Fruit fly (Drosophila melanogaster) whole organism, prepupa: ENCODE results near the gene SamDC.

Source experiments
- Blimp-1 ChIP-seq: fragments of 200-800 bp; sonication (Bioruptor generic); optimal IDR thresholded peaks from 3 replicates; lab custom pipeline; 2017; ENCODE audit warnings: missing biosample characterization, missing genetic modification characterization, mild to moderate bottlenecking, moderate library complexity, missing genetic modification reagents
- CG10631 ChIP-seq: fragments of 200-800 bp; sonication (Bioruptor generic); optimal IDR thresholded peaks from 2 replicates; lab custom pipeline; 2016; ENCODE audit warnings: missing biosample characterization, missing genetic modification characterization
- CG10669 ChIP-seq: fragments of 200-800 bp; sonication (Bioruptor generic); optimal IDR thresholded peaks from 3 replicates; lab custom pipeline; 2018; ENCODE audit warnings: missing biosample characterization, mild to moderate bottlenecking, missing genetic modification characterization, moderate library complexity
- CG11294 ChIP-seq: fragments of 200-800 bp; sonication (Bioruptor generic); IDR thresholded peaks from 2 replicates; pipeline ENCODE4 v1.3.6; 2022; ENCODE audit warnings: missing biosample characterization, missing genetic modification characterization
- CG11762 ChIP-seq: fragments of 200-800 bp; sonication (Bioruptor generic); optimal IDR thresholded peaks from 3 replicates; lab custom pipeline; 2016; ENCODE audit warnings: missing biosample characterization, missing genetic modification characterization; ENCODE audit not compliant: insufficient read depth
- CG11902 ChIP-seq: fragments of 200-800 bp; sonication (Bioruptor generic); optimal IDR thresholded peaks from 3 replicates; lab custom pipeline; 2016; ENCODE audit warnings: missing biosample characterization, missing genetic modification characterization
- CG15336 ChIP-seq: fragments of 200-800 bp; sonication (Bioruptor generic); IDR thresholded peaks from 2 replicates; pipeline ENCODE4 v1.3.6; 2022; ENCODE audit warnings: missing biosample characterization, missing genetic modification characterization
- CG1621 ChIP-seq: fragments of 200-800 bp; sonication (Bioruptor generic); optimal IDR thresholded peaks from 3 replicates; lab custom pipeline; 2018; ENCODE audit warnings: missing biosample characterization, mild to moderate bottlenecking, missing genetic modification characterization
- CG16779 ChIP-seq: fragments of 200-800 bp; sonication (Bioruptor generic); optimal IDR thresholded peaks from 3 replicates; lab custom pipeline; 2017; ENCODE audit warnings: missing biosample characterization, mild to moderate bottlenecking, missing genetic modification characterization
- CG3032 ChIP-seq: fragments of 200-800 bp; optimal IDR thresholded peaks from 2 replicates; lab custom pipeline; 2019; ENCODE audit warnings: missing biosample characterization, mild to moderate bottlenecking, missing genetic modification characterization, moderate library complexity
- CG31627 ChIP-seq: fragments of 200-800 bp; sonication (Bioruptor generic); optimal IDR thresholded peaks from 3 replicates; lab custom pipeline; 2016; ENCODE audit warnings: missing biosample characterization, missing genetic modification characterization
- CG32006 ChIP-seq: fragments of 200-800 bp; sonication (Bioruptor generic); optimal IDR thresholded peaks from 3 replicates; lab custom pipeline; 2017; ENCODE audit warnings: missing biosample characterization, mild to moderate bottlenecking, missing genetic modification characterization
- CG34406 ChIP-seq: fragments of 200-800 bp; sonication (Bioruptor generic); optimal IDR thresholded peaks from 3 replicates; lab custom pipeline; 2016; ENCODE audit warnings: missing biosample characterization, missing genetic modification characterization
- CG3919 ChIP-seq: fragments of 200-800 bp; sonication (Bioruptor generic); optimal IDR thresholded peaks from 3 replicates; lab custom pipeline; 2016; ENCODE audit warnings: missing biosample characterization, missing genetic modification characterization
- CG6163 ChIP-seq: fragments of 200-800 bp; sonication (Bioruptor generic); IDR thresholded peaks from 3 replicates; pipeline ENCODE4 v1.3.6; 2022; ENCODE audit warnings: missing biosample characterization, missing genetic modification characterization
- CG6276 ChIP-seq: fragments of 200-800 bp; sonication (Bioruptor generic); optimal IDR thresholded peaks from 2 replicates; lab custom pipeline; 2017; ENCODE audit warnings: missing biosample characterization, mild to moderate bottlenecking, missing genetic modification characterization
- CG6792 ChIP-seq: fragments of 200-800 bp; sonication (Bioruptor generic); optimal IDR thresholded peaks from 3 replicates; lab custom pipeline; 2016; ENCODE audit warnings: missing biosample characterization, missing genetic modification characterization
- CG6808 ChIP-seq: fragments of 200-800 bp; sonication (Bioruptor generic); optimal IDR thresholded peaks from 3 replicates; lab custom pipeline; 2017; ENCODE audit warnings: missing biosample characterization, missing genetic modification characterization, mild to moderate bottlenecking, moderate library complexity, missing genetic modification reagents
- CG8119 ChIP-seq: fragments of 200-800 bp; sonication (Bioruptor generic); IDR thresholded peaks from 3 replicates; pipeline ENCODE4 v1.3.6; 2022; ENCODE audit warnings: missing biosample characterization, missing genetic modification characterization
- CG8319 ChIP-seq: fragments of 200-800 bp; sonication (Bioruptor generic); optimal IDR thresholded peaks from 3 replicates; lab custom pipeline; 2016; ENCODE audit warnings: missing biosample characterization, missing genetic modification characterization
- CG8632 ChIP-seq: fragments of 200-800 bp; sonication (Bioruptor generic); optimal IDR thresholded peaks from 3 replicates; lab custom pipeline; 2016; ENCODE audit warnings: missing biosample characterization, missing genetic modification characterization
- CG9139 ChIP-seq: fragments of 200-800 bp; sonication (Bioruptor generic); optimal IDR thresholded peaks from 3 replicates; lab custom pipeline; 2017; ENCODE audit warnings: missing biosample characterization, mild to moderate bottlenecking, missing genetic modification characterization
- Eip75B ChIP-seq: fragments of 200-800 bp; sonication (Bioruptor generic); optimal IDR thresholded peaks from 3 replicates; lab custom pipeline; 2016; ENCODE audit warnings: missing biosample characterization, missing genetic modification characterization
- Eip78C ChIP-seq: fragments of 200-800 bp; sonication (Bioruptor generic); peaks from one replicate; lab custom pipeline; 2016; ENCODE audit warnings: missing biosample characterization, missing genetic modification characterization
- Eip93F ChIP-seq: fragments of 200-800 bp; sonication (Bioruptor generic); optimal IDR thresholded peaks from 2 replicates; lab custom pipeline; 2016; ENCODE audit warnings: missing biosample characterization, mild to moderate bottlenecking, missing genetic modification characterization
- Ets21C ChIP-seq: fragments of 200-800 bp; sonication (Bioruptor generic); optimal IDR thresholded peaks from 3 replicates; lab custom pipeline; 2016; ENCODE audit warnings: missing biosample characterization, missing genetic modification characterization
- Ets96B ChIP-seq: fragments of 200-800 bp; optimal IDR thresholded peaks from 2 replicates; lab custom pipeline; 2019; ENCODE audit warnings: missing biosample characterization, mild to moderate bottlenecking, missing genetic modification characterization, moderate library complexity
- Gug ChIP-seq: fragments of 200-800 bp; sonication (Bioruptor generic); IDR thresholded peaks from 2 replicates; pipeline ENCODE4 v1.3.6; 2022; ENCODE audit warnings: missing biosample characterization, missing genetic modification characterization
- Hr39 ChIP-seq: fragments of 200-800 bp; sonication (Bioruptor generic); optimal IDR thresholded peaks from 2 replicates; lab custom pipeline; 2016; ENCODE audit warnings: missing biosample characterization, missing genetic modification characterization
- Met ChIP-seq: fragments of 200-800 bp; sonication (Bioruptor generic); optimal IDR thresholded peaks from 3 replicates; lab custom pipeline; 2016; ENCODE audit warnings: missing biosample characterization, missing genetic modification characterization
- OdsH ChIP-seq: fragments of 200-800 bp; sonication (Bioruptor generic); optimal IDR thresholded peaks from 3 replicates; lab custom pipeline; 2016; ENCODE audit warnings: missing biosample characterization, missing genetic modification characterization
- Smox ChIP-seq: fragments of 200-800 bp; sonication (Bioruptor generic); optimal IDR thresholded peaks from 3 replicates; lab custom pipeline; 2016; ENCODE audit warnings: missing biosample characterization, missing genetic modification characterization
- Sox102F ChIP-seq: fragments of 200-800 bp; sonication (Bioruptor generic); optimal IDR thresholded peaks from 2 replicates; lab custom pipeline; 2016; ENCODE audit warnings: missing biosample characterization, mild to moderate bottlenecking, missing genetic modification characterization
- Sox14 ChIP-seq: fragments of 200-800 bp; sonication (Bioruptor generic); optimal IDR thresholded peaks from 3 replicates; lab custom pipeline; 2016; ENCODE audit warnings: missing biosample characterization, missing genetic modification characterization
- Sox15 ChIP-seq: fragments of 200-800 bp; sonication (Bioruptor generic); optimal IDR thresholded peaks from 3 replicates; lab custom pipeline; 2016; ENCODE audit warnings: missing biosample characterization, missing genetic modification characterization
- achi ChIP-seq: fragments of 200-800 bp; sonication (Bioruptor generic); optimal IDR thresholded peaks from 3 replicates; lab custom pipeline; 2016; ENCODE audit warnings: missing biosample characterization, missing genetic modification characterization
- acj6 ChIP-seq: fragments of 200-800 bp; sonication (Bioruptor generic); optimal IDR thresholded peaks from 3 replicates; lab custom pipeline; 2016; ENCODE audit warnings: missing biosample characterization, missing genetic modification characterization
- cyc ChIP-seq: fragments of 200-800 bp; sonication (Bioruptor generic); optimal IDR thresholded peaks from 3 replicates; lab custom pipeline; 2016; ENCODE audit warnings: missing biosample characterization, missing genetic modification characterization
- dac ChIP-seq: fragments of 200-800 bp; sonication (Bioruptor generic); optimal IDR thresholded peaks from 2 replicates; lab custom pipeline; 2017; ENCODE audit warnings: missing biosample characterization, mild to moderate bottlenecking, missing genetic modification characterization
- dsx ChIP-seq: fragments of 200-800 bp; optimal IDR thresholded peaks from 3 replicates; lab custom pipeline; 2019; ENCODE audit warnings: missing biosample characterization, mild to moderate bottlenecking, missing genetic modification characterization, moderate library complexity; ENCODE audit not compliant: poor library complexity, severe bottlenecking
- eg ChIP-seq: fragments of 200-800 bp; sonication (Bioruptor generic); IDR thresholded peaks from 3 replicates; pipeline ENCODE4 v1.3.6; 2022; ENCODE audit warnings: missing biosample characterization, missing genetic modification characterization
- fd59A ChIP-seq: fragments of 200-800 bp; sonication (Bioruptor generic); optimal IDR thresholded peaks from 2 replicates; lab custom pipeline; 2017; ENCODE audit warnings: missing biosample characterization, mild to moderate bottlenecking, missing genetic modification characterization, missing genetic modification reagents
- fd85E ChIP-seq: fragments of 200-800 bp; sonication (Bioruptor generic); optimal IDR thresholded peaks from 3 replicates; lab custom pipeline; 2016; ENCODE audit warnings: missing biosample characterization, missing genetic modification characterization
- fkh ChIP-seq: fragments of 200-800 bp; sonication (Bioruptor generic); optimal IDR thresholded peaks from 3 replicates; lab custom pipeline; 2017; ENCODE audit warnings: missing biosample characterization, mild to moderate bottlenecking, missing genetic modification characterization, moderate library complexity
- lz ChIP-seq: fragments of 200-800 bp; sonication (Bioruptor generic); optimal IDR thresholded peaks from 3 replicates; lab custom pipeline; 2016; ENCODE audit warnings: missing biosample characterization, missing genetic modification characterization
- pdm3 ChIP-seq: fragments of 200-800 bp; sonication (Bioruptor generic); optimal IDR thresholded peaks from 3 replicates; lab custom pipeline; 2016; ENCODE audit warnings: missing biosample characterization, missing genetic modification characterization
- spab ChIP-seq: fragments of 200-800 bp; sonication (Bioruptor generic); optimal IDR thresholded peaks from 2 replicates; lab custom pipeline; 2017; ENCODE audit warnings: missing biosample characterization, mild to moderate bottlenecking, missing genetic modification characterization, missing genetic modification reagents
- svp ChIP-seq: fragments of 200-800 bp; sonication (Bioruptor generic); peaks from one replicate; lab custom pipeline; 2016; ENCODE audit warnings: missing biosample characterization, missing genetic modification characterization
- topi ChIP-seq: fragments of 200-800 bp; sonication (Bioruptor generic); optimal IDR thresholded peaks from 3 replicates; lab custom pipeline; 2016; ENCODE audit warnings: missing biosample characterization, missing genetic modification characterization

SamDC gene

DNA sequence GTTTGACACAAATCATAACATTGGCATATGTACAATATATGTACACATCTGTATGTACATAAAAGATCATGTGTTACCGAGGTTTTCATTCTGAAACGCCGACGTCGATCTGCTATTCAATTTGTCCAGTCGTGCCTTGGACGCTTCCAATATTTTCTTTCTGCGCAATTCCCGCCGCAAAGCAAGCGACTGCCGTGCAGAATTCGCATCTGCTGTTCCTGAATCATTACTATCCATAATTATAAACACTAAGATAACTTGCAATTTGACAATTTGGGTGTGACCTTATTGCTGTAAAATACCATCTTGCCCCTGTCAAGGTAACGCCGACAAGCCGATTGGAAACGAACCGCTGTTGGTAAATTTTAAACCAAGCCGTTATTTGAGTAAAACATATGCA is 27.4 kb upstream of the SamDC start:
- TF ChIP-seq CG8119 (no peak), fkh (GFP tag; lab: Kevin White, UChicago) (peak; percentile 69)

DNA sequence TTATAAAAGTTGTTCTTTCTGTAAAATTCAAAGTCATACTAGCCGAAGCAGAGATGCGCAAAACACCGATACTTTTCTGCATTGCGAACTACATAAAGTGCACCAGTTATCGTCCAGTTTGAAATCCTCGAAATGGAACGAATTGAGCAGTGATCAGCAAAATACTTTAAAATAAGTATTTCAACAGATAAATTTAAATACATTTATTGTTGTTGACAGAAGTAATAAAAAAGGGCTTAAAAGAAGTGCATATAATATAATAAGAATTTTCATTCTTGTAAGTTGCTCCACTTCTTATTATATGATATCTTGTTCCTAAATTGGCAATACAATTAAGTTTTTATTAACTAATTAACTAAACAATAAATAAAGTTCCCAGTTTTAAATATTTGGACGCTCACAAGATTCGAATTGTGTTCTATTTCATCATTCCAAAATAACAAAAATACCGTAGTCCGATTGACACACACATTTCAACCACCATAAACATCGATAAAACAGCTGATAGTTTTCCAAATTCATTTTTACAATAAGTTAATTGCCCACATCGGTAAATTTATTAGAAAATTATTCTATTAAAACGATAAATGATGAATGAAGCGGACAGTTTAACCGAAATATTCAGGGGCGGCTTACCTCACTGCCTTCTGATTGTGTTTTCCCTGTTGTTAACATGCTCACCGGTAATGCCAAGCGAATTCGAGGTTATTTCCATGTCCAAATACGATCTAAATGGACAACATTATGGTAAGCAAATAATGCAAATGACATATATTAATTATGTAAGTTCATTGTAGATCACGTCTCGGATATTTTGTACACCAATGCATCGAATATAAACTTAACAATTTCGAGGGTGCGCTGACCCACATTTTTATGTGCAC is 24.7 kb upstream of the SamDC start, which contains the start of the genes Usp14 and CG4972:
Usp14 (minus strand) TSS at position 70 of the 884 bp plus-strand sequence.
CG4972 (plus strand) TSS at position 466 of the 884 bp plus-strand sequence.
- TF ChIP-seq Sox102F (GFP tag; lab: Kevin White, UChicago) (no peak), fd85E (GFP tag; lab: Kevin White, UChicago) (no peak), Eip75B (no peak), fkh (GFP tag; lab: Kevin White, UChicago) (peak; percentile 25), CG6276 (no peak), CG34406 (GFP tag; lab: Kevin White, UChicago) (no peak), Hr39 (GFP tag; lab: Kevin White, UChicago) (no peak), CG32006 (GFP tag; lab: Kevin White, UChicago) (no peak), cyc (GFP tag; lab: Kevin White, UChicago) (peak; percentile 22), pdm3 (GFP tag; lab: Kevin White, UChicago) (no peak), CG11762 (GFP tag; lab: Kevin White, UChicago) (no peak), Met (GFP tag; lab: Kevin White, UChicago) (no peak), CG8319 (GFP tag; lab: Kevin White, UChicago) (no peak), CG31627 (no peak), lz (GFP tag; lab: Kevin White, UChicago) (no peak), fd59A (GFP tag; lab: Kevin White, UChicago) (no peak), achi (GFP tag; lab: Kevin White, UChicago) (no peak), CG15336 (no peak), CG10631 (GFP tag; lab: Kevin White, UChicago) (no peak), CG11294 (GFP tag; lab: Robert Waterston, UW) (no peak), eg (GFP tag; lab: Robert Waterston, UW) (no peak), Blimp-1 (GFP tag; lab: Kevin White, UChicago) (no peak), CG6808 (GFP tag; lab: Kevin White, UChicago) (no peak), Ets96B (tag; lab: Kevin White, UChicago) (no peak), svp (GFP tag; lab: Kevin White, UChicago) (no peak), CG3919 (GFP tag; lab: Kevin White, UChicago) (no peak), CG6163 (no peak), Eip78C (GFP tag; lab: Kevin White, UChicago) (no peak), dsx (GFP tag; lab: Kevin White, UChicago) (no peak), Smox (GFP tag; lab: Kevin White, UChicago) (no peak), CG9139 (no peak), CG8632 (GFP tag; lab: Kevin White, UChicago) (no peak), Eip93F (no peak), Ets21C (no peak), CG1621 (tag; lab: Kevin White, UChicago) (no peak), acj6 (no peak), topi (GFP tag; lab: Kevin White, UChicago) (peak; percentile 26), CG6792 (GFP tag; lab: Kevin White, UChicago) (no peak), OdsH (GFP tag; lab: Kevin White, UChicago) (no peak), Sox15 (GFP tag; lab: Kevin White, UChicago) (no peak), Sox14 (GFP tag; lab: Kevin White, UChicago) (peak; percentile 21), CG16779 (tag; lab: Kevin White, UChicago) (no peak), CG8119 (no peak), Gug (GFP tag; lab: Robert Waterston, UW) (no peak), CG10669 (no peak), dac (GFP tag; lab: Kevin White, UChicago) (no peak), CG11902 (GFP tag; lab: Kevin White, UChicago) (no peak), CG3032 (peak; percentile 34), spab (GFP tag; lab: Kevin White, UChicago) (no peak)
